Worm (Caenorhabditis elegans): ENCODE results near the gene H09F14.1.

The H09F14.1 gene

ce11 chrV:10615496-10615895, at the start of gene H09F14.1:
H09F14.1 (minus strand) TSS chrV:10615596.
- TF ChIP-seq nhr-76 (tag; optimal IDR thresholded peaks at IDR 0.05) (no peak), madf-9 (GFP tag; conservative IDR thresholded peaks at IDR 0.05) (no peak), ZK337.2 (GFP tag; IDR thresholded peaks at IDR 0.05) (no peak), ceh-32 (tag; optimal IDR thresholded peaks at IDR 0.05; ENCODE audit: poor library complexity) (no peak), F10B5.3 (tag; optimal IDR thresholded peaks at IDR 0.05) (no peak), F26F4.8 (GFP tag; conservative IDR thresholded peaks at IDR 0.05) (no peak), lin-29 (GFP tag; IDR thresholded peaks at IDR 0.05) (no peak), egl-43 (GFP tag; IDR thresholded peaks at IDR 0.05) (no peak), lin-1 (GFP tag; IDR thresholded peaks at IDR 0.05) (no peak), Y75B8A.6 (GFP tag; IDR thresholded peaks at IDR 0.05) (no peak), ceh-20 (GFP tag; IDR thresholded peaks at IDR 0.05) (no peak), nhr-102 (tag; optimal IDR thresholded peaks at IDR 0.05) (no peak)

- TF ChIP-seq unc-62 (GFP tag; optimal IDR thresholded peaks at IDR 0.05 in 1 of 2): peak in 1 of 2 experiments; percentile 31
- no peak for TF ChIP-seq unc-62 (tag; optimal IDR thresholded peaks at IDR 0.05)
- TF ChIP-seq nhr-10 (tag; optimal IDR thresholded peaks at IDR 0.05): no peak
Observed at ce11 chrV:10664271-10664670, 48.9 kb upstream of the H09F14.1 start.

ce11 chrV:10662000-10662399, 46.6 kb upstream of the H09F14.1 start:
- TF ChIP-seq T26A8.4 (GFP tag; IDR thresholded peaks at IDR 0.05) (no peak), unc-39 (tag; optimal IDR thresholded peaks at IDR 0.05) (no peak), fos-1 (tag; optimal IDR thresholded peaks at IDR 0.05) (no peak), T20F7.1 (GFP tag; optimal IDR thresholded peaks at IDR 0.05) (no peak), lin-38 (GFP tag; IDR thresholded peaks at IDR 0.05) (no peak), unc-130 (GFP tag; optimal IDR thresholded peaks at IDR 0.05) (no peak), daf-16 (GFP tag; optimal IDR thresholded peaks at IDR 0.05) (no peak), daf-16 (tag; optimal IDR thresholded peaks at IDR 0.05) (no peak), F37D6.2 (tag; optimal IDR thresholded peaks at IDR 0.05) (no peak), dmd-6 (GFP tag; IDR thresholded peaks at IDR 0.05) (no peak), hlh-30 (tag; optimal IDR thresholded peaks at IDR 0.05; ENCODE audit: insufficient read depth) (no peak)

- TF ChIP-seq dpl-1 (GFP tag; optimal IDR thresholded peaks at IDR 0.05) (peak; percentile 77), dve-1 (tag; optimal IDR thresholded peaks at IDR 0.05; ENCODE audit: insufficient read depth) (peak; percentile 26), daf-16 (GFP tag; optimal IDR thresholded peaks at IDR 0.05) (no peak), daf-16 (tag; optimal IDR thresholded peaks at IDR 0.05) (peak; percentile 7), ztf-7 (tag; optimal IDR thresholded peaks at IDR 0.05) (no peak), tra-1 (GFP tag; IDR thresholded peaks at IDR 0.05) (no peak), rbr-2 (tag; optimal IDR thresholded peaks at IDR 0.05) (peak; percentile 4), aha-1 (tag) (peak; percentile 86), lsy-2 (tag; optimal IDR thresholded peaks at IDR 0.05) (peak in 1 of 2 experiments; percentile 33), unc-39 (tag; optimal IDR thresholded peaks at IDR 0.05) (no peak), T20F7.1 (GFP tag; optimal IDR thresholded peaks at IDR 0.05) (peak; percentile 36)
Observed at ce11 chrV:10661417-10661945, 46.1 kb upstream of the H09F14.1 start, which contains the start of gene sqv-4. sqv-4 (minus strand) TSS chrV:10661467.

ce11 chrV:10659343-10659742, 43.9 kb upstream of the H09F14.1 start:
- TF ChIP-seq nhr-41 (GFP tag; IDR thresholded peaks at IDR 0.05) (no peak), arid-1 (GFP tag; conservative IDR thresholded peaks at IDR 0.05) (0 out of 2 replicates have a peak, but pooled peaks have one; percentile 38), F49E8.2 (tag; optimal IDR thresholded peaks at IDR 0.05; ENCODE audit: borderline replicate concordance) (peak; percentile 26)
